Fruit fly (Drosophila melanogaster) whole organism, embryonic: ENCODE measurements around the gene CG13949.

Experiments used
- Atf3 ChIP-seq: fragments of 200-800 bp; sonication (Bioruptor generic); optimal IDR thresholded peaks from 3 replicates; lab custom pipeline; 2016; ENCODE audit warnings: missing biosample characterization, missing genetic modification characterization
- Atf6 ChIP-seq: fragments of 200-800 bp; sonication (Bioruptor generic); IDR thresholded peaks from 2 replicates; pipeline ENCODE4 v1.3.6; 2022; ENCODE audit warnings: missing biosample characterization, missing genetic modification characterization
- Bgb ChIP-seq: fragments of 200-800 bp; sonication (Bioruptor generic); IDR thresholded peaks from 2 replicates; pipeline ENCODE4 v1.3.6; 2022; ENCODE audit warnings: missing biosample characterization, missing genetic modification characterization; ENCODE audit not compliant: partially characterized antibody
- CG10462 ChIP-seq: fragments of 200-800 bp; sonication (Bioruptor generic); optimal IDR thresholded peaks from 2 replicates; lab custom pipeline; 2016; ENCODE audit warnings: missing biosample characterization, missing genetic modification characterization
- CG11247 ChIP-seq: fragments of 200-800 bp; sonication (Bioruptor generic); IDR thresholded peaks from 2 replicates; pipeline ENCODE4 v1.3.6; 2022; ENCODE audit warnings: missing biosample characterization, missing genetic modification characterization
- CG11456 ChIP-seq: fragments of 200-800 bp; sonication (Bioruptor generic); IDR thresholded peaks from 3 replicates; pipeline ENCODE4 v1.3.6; 2022; ENCODE audit warnings: missing biosample characterization, missing genetic modification characterization
- CG11560 ChIP-seq: fragments of 200-800 bp; sonication (Bioruptor generic); IDR thresholded peaks from 3 replicates; pipeline ENCODE4 v1.3.6; 2022; ENCODE audit warnings: missing biosample characterization, missing genetic modification characterization
- CG11695 ChIP-seq: fragments of 200-800 bp; sonication (Bioruptor generic); IDR thresholded peaks from 3 replicates; pipeline ENCODE4 v1.3.6; 2022; ENCODE audit warnings: missing biosample characterization, missing genetic modification characterization
- CG12071 ChIP-seq: fragments of 200-800 bp; sonication (Bioruptor generic); optimal IDR thresholded peaks from 3 replicates; lab custom pipeline; 2018; ENCODE audit warnings: missing biosample characterization, mild to moderate bottlenecking, missing genetic modification characterization
- CG12659 ChIP-seq: fragments of 200-800 bp; sonication (Bioruptor generic); optimal IDR thresholded peaks from 3 replicates; lab custom pipeline; 2017; ENCODE audit warnings: mild to moderate bottlenecking, missing biosample characterization, missing genetic modification reagents, missing genetic modification characterization
- CG13287 ChIP-seq: fragments of 200-800 bp; sonication (Bioruptor generic); IDR thresholded peaks from 2 replicates; pipeline ENCODE4 v1.3.6; 2022; ENCODE audit warnings: missing biosample characterization, missing genetic modification characterization; ENCODE audit not compliant: partially characterized antibody
- CG15269 ChIP-seq: fragments of 200-800 bp; sonication (Bioruptor generic); optimal IDR thresholded peaks from 2 replicates; lab custom pipeline; 2018; ENCODE audit warnings: missing biosample characterization, mild to moderate bottlenecking, missing genetic modification characterization, moderate library complexity
- CG5245 ChIP-seq: fragments of 200-800 bp; sonication (Bioruptor generic); optimal IDR thresholded peaks from 3 replicates; lab custom pipeline; 2016; ENCODE audit warnings: missing biosample characterization, missing genetic modification characterization
- CG6254 ChIP-seq: fragments of 200-800 bp; sonication (Bioruptor generic); optimal IDR thresholded peaks from 3 replicates; lab custom pipeline; 2017; ENCODE audit warnings: mild to moderate bottlenecking, missing biosample characterization, missing genetic modification reagents, missing genetic modification characterization
- CG7839 ChIP-seq: fragments of 200-800 bp; sonication (Bioruptor generic); optimal IDR thresholded peaks from 3 replicates; lab custom pipeline; 2018; ENCODE audit warnings: missing biosample characterization, mild to moderate bottlenecking, missing genetic modification characterization, moderate library complexity
- CG7987 ChIP-seq: fragments of 200-800 bp; sonication (Bioruptor generic); optimal IDR thresholded peaks from 2 replicates; lab custom pipeline; 2018; ENCODE audit warnings: missing biosample characterization, mild to moderate bottlenecking, missing genetic modification characterization, moderate library complexity
- CG8359 ChIP-seq: fragments of 200-800 bp; sonication (Bioruptor generic); optimal IDR thresholded peaks from 2 replicates; lab custom pipeline; 2017; ENCODE audit warnings: missing biosample characterization, mild to moderate bottlenecking, missing genetic modification characterization, borderline replicate concordance
- CG9727 ChIP-seq: fragments of 200-800 bp; sonication (Bioruptor generic); optimal IDR thresholded peaks from 3 replicates; lab custom pipeline; 2017; ENCODE audit warnings: missing biosample characterization, mild to moderate bottlenecking, missing genetic modification characterization
- CTCF ChIP-seq: fragments of 200-800 bp; sonication (Bioruptor generic); optimal IDR thresholded peaks from 2 replicates; lab custom pipeline; 2017; ENCODE audit warnings: missing biosample characterization, mild to moderate bottlenecking, missing genetic modification characterization, moderate library complexity
- Camta ChIP-seq: fragments of 200-800 bp; sonication (Bioruptor generic); optimal IDR thresholded peaks from 2 replicates; lab custom pipeline; 2016; ENCODE audit warnings: missing biosample characterization, missing genetic modification characterization
- Chrac-16 ChIP-seq: fragments of 200-800 bp; sonication (Bioruptor generic); optimal IDR thresholded peaks from 3 replicates; lab custom pipeline; 2016; ENCODE audit warnings: missing biosample characterization, missing genetic modification characterization
- Drgx ChIP-seq: fragments of 200-800 bp; sonication (Bioruptor generic); IDR thresholded peaks from 2 replicates; pipeline ENCODE4 v1.3.6; 2022; ENCODE audit warnings: missing biosample characterization, missing genetic modification characterization
- Hey ChIP-seq: fragments of 200-800 bp; sonication (Bioruptor generic); optimal IDR thresholded peaks from 3 replicates; lab custom pipeline; 2018; ENCODE audit warnings: missing biosample characterization, mild to moderate bottlenecking, missing genetic modification characterization
- Hr51 ChIP-seq, 2 experiments: fragments of 200-800 bp; sonication (Bioruptor generic); optimal IDR thresholded peaks; 2 replicates in 1 of 2; 3 replicates in 1 of 2; lab custom pipeline; 2016 to 2018; ENCODE audit warnings: missing biosample characterization in 2 of 2, missing genetic modification characterization in 2 of 2, mild to moderate bottlenecking in 1 of 2, moderate library complexity in 1 of 2
- Jarid2 ChIP-seq: fragments of 200-800 bp; sonication (Bioruptor generic); optimal IDR thresholded peaks from 3 replicates; lab custom pipeline; 2017; ENCODE audit warnings: mild to moderate bottlenecking, missing biosample characterization, missing genetic modification reagents, missing genetic modification characterization
- Mad ChIP-seq: fragments of 200-800 bp; sonication (Bioruptor generic); optimal IDR thresholded peaks from 2 replicates; lab custom pipeline; 2016; ENCODE audit warnings: missing biosample characterization, missing genetic modification characterization
- Rx ChIP-seq: fragments of 200-800 bp; sonication (Bioruptor generic); IDR thresholded peaks from 2 replicates; pipeline ENCODE4 v1.3.6; 2022; ENCODE audit warnings: missing biosample characterization, missing genetic modification characterization
- YL-1 ChIP-seq: fragments of 200-800 bp; sonication (Bioruptor generic); optimal IDR thresholded peaks from 3 replicates; lab custom pipeline; 2017; ENCODE audit warnings: missing biosample characterization, mild to moderate bottlenecking, missing genetic modification characterization
- ab ChIP-seq: fragments of 200-800 bp; sonication (Bioruptor generic); optimal IDR thresholded peaks from 2 replicates; lab custom pipeline; 2016; ENCODE audit warnings: missing biosample characterization, missing genetic modification characterization
- abd-A ChIP-seq: fragments of 200-800 bp; sonication (Bioruptor generic); optimal IDR thresholded peaks from 3 replicates; lab custom pipeline; 2019; ENCODE audit warnings: missing biosample characterization, mild to moderate bottlenecking, missing genetic modification characterization, moderate library complexity
- amos ChIP-seq: fragments of 200-800 bp; sonication (Bioruptor generic); IDR thresholded peaks from 2 replicates; pipeline ENCODE4 v1.3.6; 2022; ENCODE audit warnings: missing biosample characterization, missing genetic modification characterization; ENCODE audit not compliant: partially characterized antibody
- bowl ChIP-seq: fragments of 200-800 bp; sonication (Bioruptor generic); IDR thresholded peaks from 2 replicates; pipeline ENCODE4 v1.3.6; 2022; ENCODE audit warnings: missing biosample characterization, missing genetic modification characterization
- croc ChIP-seq: fragments of 200-800 bp; sonication (Bioruptor generic); conservative IDR thresholded peaks from 3 replicates; pipeline ENCODE4 v1.3.6; 2022; ENCODE audit warnings: missing biosample characterization, missing genetic modification characterization
- ewg ChIP-seq: fragments of 200-800 bp; sonication (Bioruptor generic); optimal IDR thresholded peaks from 3 replicates; lab custom pipeline; 2017; ENCODE audit warnings: mild to moderate bottlenecking, missing biosample characterization, missing genetic modification reagents, missing genetic modification characterization
- exex ChIP-seq: fragments of 200-800 bp; sonication (Bioruptor generic); optimal IDR thresholded peaks from 4 replicates; lab custom pipeline; 2018; ENCODE audit warnings: missing biosample characterization, mild to moderate bottlenecking, missing genetic modification characterization, moderate library complexity
- grau ChIP-seq: fragments of 200-800 bp; optimal IDR thresholded peaks from 3 replicates; lab custom pipeline; 2019; ENCODE audit warnings: missing biosample characterization, mild to moderate bottlenecking, missing genetic modification characterization, moderate library complexity
- hb ChIP-seq: fragments of 200-800 bp; sonication (Bioruptor generic); IDR thresholded peaks from 3 replicates; pipeline ENCODE4 v1.3.6; 2022; ENCODE audit warnings: missing biosample characterization, missing genetic modification characterization; ENCODE audit not compliant: partially characterized antibody
- hkb ChIP-seq, 2 experiments: fragments of 200-800 bp in 1 of 2; fragments of >200 bp in 1 of 2; sonication (Bioruptor generic) in 1 of 2; IDR thresholded peaks in 1 of 2; optimal IDR thresholded peaks in 1 of 2; 2 replicates each; pipeline versions ENCODE4 v1.3.6 to Lab custom; 2017 to 2022; ENCODE audit warnings: missing biosample characterization in 1 of 2, missing genetic modification characterization in 1 of 2
- hth ChIP-seq: fragments of >200 bp; optimal IDR thresholded peaks from 2 replicates; lab custom pipeline; 2017; ENCODE audit warnings: inconsistent platforms
- inv ChIP-seq: fragments of 200-800 bp; sonication (Bioruptor generic); IDR thresholded peaks from 2 replicates; pipeline ENCODE4 v1.3.6; 2022; ENCODE audit warnings: missing biosample characterization, missing genetic modification characterization; ENCODE audit not compliant: partially characterized antibody
- ken ChIP-seq: fragments of 200-800 bp; sonication (Bioruptor generic); IDR thresholded peaks from 3 replicates; pipeline ENCODE4 v1.3.6; 2022; ENCODE audit warnings: missing biosample characterization, missing genetic modification characterization
- maf-S ChIP-seq: fragments of 200-800 bp; sonication (Bioruptor generic); optimal IDR thresholded peaks from 2 replicates; lab custom pipeline; 2016; ENCODE audit warnings: missing biosample characterization, missing genetic modification characterization
- pfk ChIP-seq: fragments of 200-800 bp; sonication (Bioruptor generic); optimal IDR thresholded peaks from 2 replicates; lab custom pipeline; 2018; ENCODE audit warnings: missing biosample characterization, mild to moderate bottlenecking, missing genetic modification characterization, moderate library complexity
- phol ChIP-seq: fragments of 200-800 bp; sonication (Bioruptor generic); optimal IDR thresholded peaks from 3 replicates; lab custom pipeline; 2018; ENCODE audit warnings: missing biosample characterization, mild to moderate bottlenecking, missing genetic modification characterization, moderate library complexity
- repo ChIP-seq: fragments of 200-800 bp; sonication (Bioruptor generic); optimal IDR thresholded peaks from 2 replicates; lab custom pipeline; 2016; ENCODE audit warnings: missing biosample characterization, missing genetic modification characterization
- sr ChIP-seq: fragments of 200-800 bp; sonication (Bioruptor generic); IDR thresholded peaks from 3 replicates; pipeline ENCODE4 v1.3.6; 2022; ENCODE audit warnings: missing biosample characterization, missing genetic modification characterization
- stc ChIP-seq: fragments of 200-800 bp; sonication (Bioruptor generic); IDR thresholded peaks from 2 replicates; pipeline ENCODE4 v1.3.6; 2022; ENCODE audit warnings: missing biosample characterization, missing genetic modification characterization
- tna ChIP-seq: fragments of 200-800 bp; sonication (Bioruptor generic); IDR thresholded peaks from 2 replicates; pipeline ENCODE4 v1.3.6; 2022; ENCODE audit warnings: missing biosample characterization, missing genetic modification characterization; ENCODE audit not compliant: partially characterized antibody

CG13949 gene

dm6 chr2L:819315-820032, 35.7 kb upstream of the CG13949 start, which contains the start of the genes PGAP2 and Clp (continued):
- TF ChIP-seq phol (tag; lab: Kevin White, UChicago) (peak; percentile 85), Hey (no peak), Mad (GFP tag; lab: Kevin White, UChicago) (peak; percentile 65), Hr51 (GFP tag; optimal IDR thresholded peaks at IDR 0.05; lab: Kevin White, UChicago) (peak in 1 of 2 experiments; percentile 11), maf-S (GFP tag; lab: Kevin White, UChicago) (peak; percentile 3), pfk (GFP tag; lab: Kevin White, UChicago) (no peak), Camta (GFP tag; lab: Kevin White, UChicago) (peak; percentile 33), hkb (optimal IDR thresholded peaks at IDR 0.05; lab: Kevin White, UChicago) (no peak), hkb (GFP tag; IDR thresholded peaks at IDR 0.05; lab: Robert Waterston, UW) (peak; percentile 58; the same call in 1 of the 2 replicates), croc (peak; percentile 71), tna (GFP tag; lab: Robert Waterston, UW) (peak; percentile 7; the same call in 1 of the 2 replicates), hb (GFP tag; lab: Robert Waterston, UW) (0 out of 3 replicates have a peak, but pooled peaks have one; percentile 68), sr (no peak), CG11560 (tag; lab: Robert Waterston, UW) (no peak), CG7987 (peak; percentile 23), Chrac-16 (peak; percentile 74), Drgx (GFP tag; lab: Robert Waterston, UW) (0 out of 2 replicates have a peak, but pooled peaks have one; percentile 17), CG9727 (GFP tag; lab: Kevin White, UChicago) (peak; percentile 80), YL-1 (GFP tag; lab: Kevin White, UChicago) (no peak), CG11247 (GFP tag; lab: Robert Waterston, UW) (peak; percentile 46; the same call in 1 of the 2 replicates), Rx (GFP tag; lab: Robert Waterston, UW) (peak; percentile 52; the same call in 1 of the 2 replicates), Atf6 (GFP tag; lab: Robert Waterston, UW) (peak; percentile 72), ab (GFP tag; lab: Kevin White, UChicago) (no peak), CG6254 (GFP tag; lab: Kevin White, UChicago) (no peak), CG12659 (GFP tag; lab: Kevin White, UChicago) (peak; percentile 79), exex (tag; lab: Kevin White, UChicago) (peak; percentile 53), repo (no peak), CG10462 (no peak), CG8359 (GFP tag; lab: Kevin White, UChicago) (no peak), CG11456 (GFP tag; lab: Robert Waterston, UW) (peak; percentile 73; the same call in 2 of the 3 replicates), inv (GFP tag; lab: Robert Waterston, UW) (no peak), CG12071 (no peak), Jarid2 (GFP tag; lab: Kevin White, UChicago) (no peak), Bgb (GFP tag; lab: Robert Waterston, UW) (no peak), hth (lab: Kevin White, UChicago) (no peak), CG11695 (GFP tag; lab: Robert Waterston, UW) (peak; percentile 52; the same call in 2 of the 3 replicates), abd-A (tag; lab: Kevin White, UChicago) (no peak), CG5245 (GFP tag; lab: Kevin White, UChicago) (peak; percentile 42), Atf3 (GFP tag; lab: Kevin White, UChicago) (no peak), amos (peak; percentile 11; the same call in 1 of the 2 replicates), ken (peak; percentile 75), ewg (GFP tag; lab: Kevin White, UChicago) (peak; percentile 54), stc (GFP tag; lab: Robert Waterston, UW) (peak; percentile 54; the same call in 1 of the 2 replicates), grau (peak; percentile 79), CG13287 (GFP tag; lab: Robert Waterston, UW) (peak; percentile 70; the same call in 1 of the 2 replicates), bowl (no peak), CG7839 (peak; percentile 81), CTCF (GFP tag; lab: Kevin White, UChicago) (peak; percentile 66), CG15269 (tag; lab: Kevin White, UChicago) (peak; percentile 77)
